Fruit fly (Drosophila melanogaster): ENCODE data around the gene CG14926.
A peak's percentile ranks its signal among the peaks of the same experiment; 100 is the strongest.

Gene CG14926

DNA sequence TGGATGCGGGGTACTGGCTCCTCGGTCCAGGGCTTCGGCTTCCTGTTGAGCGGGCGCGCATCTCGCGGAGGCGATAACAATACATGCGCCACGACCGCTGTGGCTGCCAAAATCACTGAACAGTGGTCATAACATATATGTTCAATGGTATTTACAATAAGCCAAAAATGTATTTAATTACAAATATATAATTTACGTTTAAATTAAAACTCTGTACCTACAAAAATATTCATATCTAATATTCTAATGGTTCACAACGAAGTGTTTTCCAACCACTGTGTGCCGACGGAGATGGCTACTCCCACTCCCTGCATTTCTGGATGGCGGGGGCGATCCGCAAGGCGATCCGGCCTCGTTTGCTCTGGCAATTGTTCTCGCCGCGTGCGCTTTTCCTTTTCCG lies 41.6 kb upstream of the CG14926 start (continued):
- TF ChIP-seq pan (optimal IDR thresholded peaks at IDR 0.05) (no peak), pan (GFP tag; optimal IDR thresholded peaks at IDR 0.05 in 1 of 2, IDR thresholded peaks at IDR 0.05 in 1 of 2) (peak in 1 of 2 experiments; percentile 35), row (GFP tag; IDR thresholded peaks at IDR 0.05) (peak; percentile 39; the same call in 2 of the 3 replicates), CG12219 (GFP tag; optimal IDR thresholded peaks at IDR 0.05) (no peak), Side (GFP tag; optimal IDR thresholded peaks at IDR 0.05) (no peak), sob (GFP tag; IDR thresholded peaks at IDR 0.05) (no peak), HLH3B (GFP tag; IDR thresholded peaks at IDR 0.05) (0 out of 2 replicates have a peak, but pooled peaks have one; percentile 5), Myb (GFP tag; optimal IDR thresholded peaks at IDR 0.05) (no peak), aop (GFP tag; IDR thresholded peaks at IDR 0.05) (no peak), CG8388 (GFP tag; optimal IDR thresholded peaks at IDR 0.05) (peak; percentile 22), Sry-β (GFP tag; optimal IDR thresholded peaks at IDR 0.05) (no peak), CG8089 (GFP tag; optimal IDR thresholded peaks at IDR 0.05) (no peak), CG17328 (GFP tag; IDR thresholded peaks at IDR 0.05) (peak; percentile 59; the same call in 1 of the 2 replicates), Fer3 (tag; optimal IDR thresholded peaks at IDR 0.05) (no peak), CG9817 (tag; optimal IDR thresholded peaks at IDR 0.05) (no peak), CG15011 (GFP tag; optimal IDR thresholded peaks at IDR 0.05) (no peak), gro (GFP tag; optimal IDR thresholded peaks at IDR 0.05) (no peak), H15 (GFP tag; IDR thresholded peaks at IDR 0.05) (peak; percentile 39; the same call in 1 of the 3 replicates), CG34376 (GFP tag; optimal IDR thresholded peaks at IDR 0.05) (no peak), Hand (GFP tag; optimal IDR thresholded peaks at IDR 0.05) (no peak), CG1603 (tag; optimal IDR thresholded peaks at IDR 0.05) (peak; percentile 26), Kr (GFP tag; optimal IDR thresholded peaks at IDR 0.05) (no peak), crp (GFP tag; optimal IDR thresholded peaks at IDR 0.05) (no peak), h (optimal IDR thresholded peaks at IDR 0.05) (no peak), phol (tag; optimal IDR thresholded peaks at IDR 0.05) (peak; percentile 4), ftz-f1 (GFP tag; optimal IDR thresholded peaks at IDR 0.05) (no peak), Drgx (GFP tag; IDR thresholded peaks at IDR 0.05) (peak; percentile 40), hb (GFP tag; IDR thresholded peaks at IDR 0.05; ENCODE audit: partially characterized antibody) (no peak), CG2116 (GFP tag; optimal IDR thresholded peaks at IDR 0.05) (no peak), B-H1 (GFP tag; IDR thresholded peaks at IDR 0.05) (no peak), CG6689 (GFP tag; IDR thresholded peaks at IDR 0.05) (peak; percentile 45; the same call in 1 of the 2 replicates), trem (tag; optimal IDR thresholded peaks at IDR 0.05) (no peak), wor (GFP tag; IDR thresholded peaks at IDR 0.05) (0 out of 2 replicates have a peak, but pooled peaks have one; percentile 15), toy (GFP tag; IDR thresholded peaks at IDR 0.05) (no peak), prd (optimal IDR thresholded peaks at IDR 0.05) (no peak), prd (GFP tag; IDR thresholded peaks at IDR 0.05) (peak; percentile 73; the same call in 2 of the 3 replicates), CG14667 (GFP tag; IDR thresholded peaks at IDR 0.05) (peak; percentile 17; the same call in 1 of the 2 replicates), dmrt11E (tag; optimal IDR thresholded peaks at IDR 0.05) (peak; percentile 43), CG17361 (GFP tag; IDR thresholded peaks at IDR 0.05) (no peak), BtbVII (GFP tag; optimal IDR thresholded peaks at IDR 0.05) (no peak), bsh (GFP tag; optimal IDR thresholded peaks at IDR 0.05) (peak in 1 of 2 experiments; percentile 64), CG16815 (GFP tag; optimal IDR thresholded peaks at IDR 0.05) (peak; percentile 18), ranshi (GFP tag; IDR thresholded peaks at IDR 0.05) (peak; percentile 38; the same call in 1 of the 2 replicates), sens-2 (GFP tag; IDR thresholded peaks at IDR 0.05) (no peak; the same call in 1 of the 2 replicates), CG3847 (GFP tag; IDR thresholded peaks at IDR 0.05) (no peak), Gug (GFP tag; IDR thresholded peaks at IDR 0.05) (0 out of 4 replicates have a peak, but pooled peaks have one; percentile 3), CG8765 (GFP tag; IDR thresholded peaks at IDR 0.05) (peak; percentile 63; the same call in 1 of the 2 replicates), dpn (GFP tag; optimal IDR thresholded peaks at IDR 0.05) (no peak), lmd (GFP tag; IDR thresholded peaks at IDR 0.05) (peak; percentile 42; the same call in 1 of the 2 replicates), vvl (GFP tag; IDR thresholded peaks at IDR 0.05) (peak; percentile 12; the same call in 1 of the 2 replicates), pzg (GFP tag; optimal IDR thresholded peaks at IDR 0.05) (no peak), Fer2 (tag; optimal IDR thresholded peaks at IDR 0.05) (no peak)
